Fruit fly (Drosophila melanogaster): ENCODE results near the gene CG14710.
A peak's percentile ranks its signal among the peaks of the same experiment; 100 is the strongest.

Gene CG14710

DNA sequence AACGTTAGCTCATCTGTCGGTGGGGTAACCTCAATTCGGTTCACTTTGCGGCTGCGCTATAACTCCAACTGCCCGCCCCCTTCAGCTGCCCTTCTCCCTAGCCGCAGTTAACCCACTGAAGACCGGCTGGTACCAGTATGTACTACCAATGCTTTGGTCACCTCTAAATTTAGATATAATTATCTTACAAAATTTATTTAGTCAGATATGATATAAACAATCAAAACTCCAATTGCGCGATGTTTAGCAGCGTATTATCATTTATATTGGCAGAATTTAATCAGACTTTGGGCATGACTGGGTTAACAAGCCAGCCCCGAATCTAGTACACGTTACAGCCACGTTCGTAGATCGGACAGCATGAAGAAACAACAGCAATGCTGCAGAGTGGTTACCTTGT is 41.8 kb downstream of the CG14710 start:
- TF ChIP-seq salr (GFP tag; optimal IDR thresholded peaks at IDR 0.05), result peak in 1 of 2 experiments; percentile 3
- TF ChIP-seq net (GFP tag; optimal IDR thresholded peaks at IDR 0.05), result peak; percentile 48
- peak; percentile 57 for TF ChIP-seq CG10669 (GFP tag; optimal IDR thresholded peaks at IDR 0.05)
- TF ChIP-seq Eip75B (GFP tag; optimal IDR thresholded peaks at IDR 0.05), result no peak
- TF ChIP-seq spab (GFP tag; optimal IDR thresholded peaks at IDR 0.05), result peak; percentile 41
- TF ChIP-seq CG16779 (tag; optimal IDR thresholded peaks at IDR 0.05), result no peak
- peak; percentile 53 for TF ChIP-seq CG6276 (GFP tag; optimal IDR thresholded peaks at IDR 0.05)
- peak; percentile 27 for TF ChIP-seq lz (GFP tag; optimal IDR thresholded peaks at IDR 0.05)
- TF ChIP-seq CG8632 (GFP tag; optimal IDR thresholded peaks at IDR 0.05), result peak; percentile 10
- TF ChIP-seq Eip93F (GFP tag; optimal IDR thresholded peaks at IDR 0.05), result no peak
- TF ChIP-seq CG6854 (GFP tag; optimal IDR thresholded peaks at IDR 0.05), result no peak
- TF ChIP-seq CG4318 (GFP tag; optimal IDR thresholded peaks at IDR 0.05), result peak; percentile 34
- peak; percentile 91 for TF ChIP-seq Eip78C (GFP tag)
- TF ChIP-seq Ets21C (GFP tag; optimal IDR thresholded peaks at IDR 0.05), result no peak
- TF ChIP-seq CG8119 (GFP tag; IDR thresholded peaks at IDR 0.05), result peak; percentile 66; the same call in 2 of the 3 replicates
- TF ChIP-seq Sox15 (GFP tag; optimal IDR thresholded peaks at IDR 0.05), result peak; percentile 11
- TF ChIP-seq CG15336 (GFP tag; IDR thresholded peaks at IDR 0.05), result peak; percentile 81
- peak; percentile 37 for TF ChIP-seq Sox14 (GFP tag; optimal IDR thresholded peaks at IDR 0.05)
- TF ChIP-seq fd59A (GFP tag; optimal IDR thresholded peaks at IDR 0.05), result peak; percentile 38
- TF ChIP-seq Hr39 (GFP tag; optimal IDR thresholded peaks at IDR 0.05), result no peak
- TF ChIP-seq Lpt (GFP tag; optimal IDR thresholded peaks at IDR 0.05), result peak; percentile 57
- peak; percentile 8 for TF ChIP-seq cyc (GFP tag; optimal IDR thresholded peaks at IDR 0.05)
- peak; percentile 60 for TF ChIP-seq Hr4 (GFP tag; optimal IDR thresholded peaks at IDR 0.05)
- peak; percentile 30 to 51 for TF ChIP-seq ss (GFP tag; optimal IDR thresholded peaks at IDR 0.05)
- peak; percentile 21 for TF ChIP-seq CG1621 (tag; optimal IDR thresholded peaks at IDR 0.05)
- peak; percentile 6 for TF ChIP-seq topi (GFP tag; optimal IDR thresholded peaks at IDR 0.05)
- peak; percentile 43 for TF ChIP-seq OdsH (GFP tag; optimal IDR thresholded peaks at IDR 0.05)
- peak; percentile 55 for TF ChIP-seq dsx (GFP tag; optimal IDR thresholded peaks at IDR 0.05; ENCODE audit: poor library complexity, severe bottlenecking)
- no peak for TF ChIP-seq vri (GFP tag; optimal IDR thresholded peaks at IDR 0.05)
- peak; percentile 43 for TF ChIP-seq Ets96B (tag; optimal IDR thresholded peaks at IDR 0.05)
- TF ChIP-seq Gug (GFP tag; IDR thresholded peaks at IDR 0.05), result peak; percentile 44
- peak; percentile 70 for TF ChIP-seq svp (GFP tag)
- TF ChIP-seq Blimp-1 (GFP tag; optimal IDR thresholded peaks at IDR 0.05), result no peak
- TF ChIP-seq Hr38 (GFP tag; optimal IDR thresholded peaks at IDR 0.05), result no peak
- no peak for TF ChIP-seq CG8319 (GFP tag; optimal IDR thresholded peaks at IDR 0.05)
- TF ChIP-seq eg (GFP tag; IDR thresholded peaks at IDR 0.05), result peak; percentile 69; the same call in 2 of the 3 replicates
- TF ChIP-seq CG11294 (GFP tag; IDR thresholded peaks at IDR 0.05), result peak; percentile 26; the same call in 1 of the 2 replicates
- TF ChIP-seq dac (GFP tag; optimal IDR thresholded peaks at IDR 0.05), result peak; percentile 9
- peak; percentile 55 for TF ChIP-seq CG6808 (GFP tag; optimal IDR thresholded peaks at IDR 0.05)
- peak; percentile 32 for TF ChIP-seq Met (GFP tag; optimal IDR thresholded peaks at IDR 0.05)
- TF ChIP-seq CG10631 (GFP tag; optimal IDR thresholded peaks at IDR 0.05), result peak; percentile 43
- no peak for TF ChIP-seq fd85E (GFP tag; optimal IDR thresholded peaks at IDR 0.05)
- TF ChIP-seq CG11762 (GFP tag; optimal IDR thresholded peaks at IDR 0.05; ENCODE audit: insufficient read depth), result no peak
- TF ChIP-seq CG3032 (tag; optimal IDR thresholded peaks at IDR 0.05), result peak; percentile 53
- TF ChIP-seq Smox (GFP tag; optimal IDR thresholded peaks at IDR 0.05), result no peak
- peak; percentile 64; the same call in 2 of the 3 replicates for TF ChIP-seq CG6163 (GFP tag; IDR thresholded peaks at IDR 0.05)
- no peak for TF ChIP-seq CG9139 (GFP tag; optimal IDR thresholded peaks at IDR 0.05)
- TF ChIP-seq fkh (GFP tag; optimal IDR thresholded peaks at IDR 0.05), result no peak
- peak; percentile 39 for TF ChIP-seq acj6 (GFP tag; optimal IDR thresholded peaks at IDR 0.05)
- TF ChIP-seq CG11902 (GFP tag; optimal IDR thresholded peaks at IDR 0.05), result peak; percentile 0
- peak; percentile 32 for TF ChIP-seq CG6792 (GFP tag; optimal IDR thresholded peaks at IDR 0.05)
- peak; percentile 5 for TF ChIP-seq Sox102F (GFP tag; optimal IDR thresholded peaks at IDR 0.05)

All from whole organism, prepupa.